Fruit fly (Drosophila melanogaster): ENCODE measurements around the gene AttD.

Gene AttD

DNA sequence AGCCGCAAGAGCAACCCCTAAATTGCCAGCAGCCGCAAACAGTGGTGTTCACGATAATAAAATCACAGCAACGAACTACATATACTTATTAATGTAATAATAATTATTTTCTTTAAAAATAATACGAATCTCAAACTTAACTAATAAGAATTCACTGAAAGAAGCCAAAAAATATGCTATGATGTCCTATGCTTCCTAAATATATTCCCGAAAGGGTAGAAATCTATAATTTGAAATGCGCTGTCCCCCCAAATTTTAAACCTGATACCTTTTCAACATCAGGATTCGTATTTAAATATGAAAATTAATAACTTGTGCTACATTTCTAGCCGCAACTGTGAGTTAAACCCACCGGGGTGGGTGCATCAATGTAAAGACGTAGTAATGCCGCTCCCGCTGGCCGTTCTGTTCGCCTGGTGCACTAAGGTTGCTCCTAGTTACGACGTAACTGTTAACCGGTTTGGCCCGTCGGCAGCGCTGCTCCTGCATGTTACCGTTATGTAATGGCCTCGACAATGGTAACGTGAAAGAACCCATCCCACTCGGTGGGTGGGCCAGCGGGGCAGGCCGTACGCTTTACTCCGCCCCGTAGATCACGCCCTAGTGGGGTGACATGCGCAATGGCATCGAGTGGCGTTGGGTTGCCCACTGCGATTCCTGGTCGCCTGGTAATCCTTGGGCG lies 20.7 kb upstream of the AttD start (continued):
- TF ChIP-seq CG12769 (tag; optimal IDR thresholded peaks at IDR 0.05) (peak; percentile 25), CG10209 (GFP tag; optimal IDR thresholded peaks at IDR 0.05) (peak; percentile 88), CG3838 (GFP tag; optimal IDR thresholded peaks at IDR 0.05) (no peak), CG32767 (GFP tag; IDR thresholded peaks at IDR 0.05) (peak; percentile 56; the same call in 1 of the 2 replicates), CG34376 (GFP tag; optimal IDR thresholded peaks at IDR 0.05) (peak; percentile 16), zen2 (GFP tag; IDR thresholded peaks at IDR 0.05; ENCODE audit: partially characterized antibody) (no peak), Neu2 (GFP tag; optimal IDR thresholded peaks at IDR 0.05; ENCODE audit: borderline replicate concordance) (no peak), slp2 (GFP tag; optimal IDR thresholded peaks at IDR 0.05) (no peak), chn (GFP tag; optimal IDR thresholded peaks at IDR 0.05) (peak; percentile 84), Nf-YB (GFP tag; optimal IDR thresholded peaks at IDR 0.05) (peak; percentile 44), Sox102F (GFP tag; optimal IDR thresholded peaks at IDR 0.05) (peak; percentile 76), Doc2 (GFP tag; IDR thresholded peaks at IDR 0.05) (no peak), dan (GFP tag; IDR thresholded peaks at IDR 0.05) (peak; percentile 53; the same call in 1 of the 2 replicates), insv (GFP tag; optimal IDR thresholded peaks at IDR 0.05) (peak in 1 of 2 experiments; percentile 13), gcm (GFP tag; optimal IDR thresholded peaks at IDR 0.05) (peak; percentile 72), CG10267 (tag; optimal IDR thresholded peaks at IDR 0.05) (peak; percentile 85), Meics (GFP tag; optimal IDR thresholded peaks at IDR 0.05) (peak; percentile 90), CG7839 (tag; optimal IDR thresholded peaks at IDR 0.05) (peak; percentile 90), CG11398 (GFP tag; optimal IDR thresholded peaks at IDR 0.05) (no peak), CG18619 (GFP tag; optimal IDR thresholded peaks at IDR 0.05) (peak; percentile 88), CG6683 (GFP tag; optimal IDR thresholded peaks at IDR 0.05) (peak; percentile 76), CG15073 (GFP tag; optimal IDR thresholded peaks at IDR 0.05) (peak; percentile 45), hb (GFP tag; IDR thresholded peaks at IDR 0.05; ENCODE audit: partially characterized antibody) (no peak), CG3281 (GFP tag; optimal IDR thresholded peaks at IDR 0.05) (peak; percentile 84), CG11504 (tag; optimal IDR thresholded peaks at IDR 0.05) (peak; percentile 91), CG18599 (GFP tag; optimal IDR thresholded peaks at IDR 0.05) (peak; percentile 91), D19A (tag; optimal IDR thresholded peaks at IDR 0.05) (peak; percentile 89), gt (GFP tag; IDR thresholded peaks at IDR 0.05) (peak; percentile 68; the same call in 1 of the 2 replicates), ERR (GFP tag; optimal IDR thresholded peaks at IDR 0.05) (no peak), CG34422 (GFP tag; IDR thresholded peaks at IDR 0.05) (no peak), Hmx (GFP tag; optimal IDR thresholded peaks at IDR 0.05) (no peak), Ada2b (GFP tag; IDR thresholded peaks at IDR 0.05) (peak; percentile 66), fd64A (GFP tag; optimal IDR thresholded peaks at IDR 0.05) (peak; percentile 42), zen (tag; optimal IDR thresholded peaks at IDR 0.05) (peak; percentile 87), CG7928 (GFP tag; optimal IDR thresholded peaks at IDR 0.05) (peak; percentile 7), Sin3A (optimal IDR thresholded peaks at IDR 0.05) (no peak), Bteb2 (GFP tag; optimal IDR thresholded peaks at IDR 0.05) (no peak), lilli (GFP tag; optimal IDR thresholded peaks at IDR 0.05) (peak; percentile 58), oc (tag; optimal IDR thresholded peaks at IDR 0.05) (peak; percentile 37), CG7372 (GFP tag; IDR thresholded peaks at IDR 0.05) (peak; percentile 19), CG1024 (GFP tag; IDR thresholded peaks at IDR 0.05) (no peak), Dfd (GFP tag; optimal IDR thresholded peaks at IDR 0.05) (no peak), repo (GFP tag; optimal IDR thresholded peaks at IDR 0.05) (no peak), CG5180 (GFP tag; optimal IDR thresholded peaks at IDR 0.05) (peak; percentile 65)
